Worm (Caenorhabditis elegans): ENCODE results near the gene nhr-182.

DNA sequence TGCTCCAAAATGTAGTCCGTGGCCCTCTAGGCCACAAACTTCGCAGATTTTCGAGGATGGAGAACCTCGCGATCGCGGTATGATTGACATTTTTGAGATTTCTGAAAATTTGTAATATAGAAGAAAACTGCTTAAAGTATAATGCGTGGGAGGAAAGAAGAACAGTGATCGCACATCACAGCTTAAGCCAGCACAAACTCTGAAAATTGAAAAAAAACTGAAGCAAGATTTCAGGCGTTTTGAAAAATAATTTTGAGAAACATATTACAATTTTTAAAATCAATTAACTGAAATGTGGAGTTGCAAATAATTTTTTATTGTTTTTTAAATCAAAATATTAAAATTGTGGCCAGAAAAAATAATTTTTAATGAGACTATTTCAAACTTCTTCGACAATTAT is 7.2 kb upstream of the nhr-182 start, which contains the start of gene nhr-275:
- TF ChIP-seq cog-1 (tag; optimal IDR thresholded peaks at IDR 0.05) (no peak), ztf-29 (GFP tag; IDR thresholded peaks at IDR 0.05) (no peak), klf-2 (GFP tag; conservative IDR thresholded peaks at IDR 0.05) (no peak), flt-1 (GFP tag; IDR thresholded peaks at IDR 0.05) (no peak)
